Fruit fly (Drosophila melanogaster): ENCODE data around the gene Adck5.

Gene Adck5

DNA sequence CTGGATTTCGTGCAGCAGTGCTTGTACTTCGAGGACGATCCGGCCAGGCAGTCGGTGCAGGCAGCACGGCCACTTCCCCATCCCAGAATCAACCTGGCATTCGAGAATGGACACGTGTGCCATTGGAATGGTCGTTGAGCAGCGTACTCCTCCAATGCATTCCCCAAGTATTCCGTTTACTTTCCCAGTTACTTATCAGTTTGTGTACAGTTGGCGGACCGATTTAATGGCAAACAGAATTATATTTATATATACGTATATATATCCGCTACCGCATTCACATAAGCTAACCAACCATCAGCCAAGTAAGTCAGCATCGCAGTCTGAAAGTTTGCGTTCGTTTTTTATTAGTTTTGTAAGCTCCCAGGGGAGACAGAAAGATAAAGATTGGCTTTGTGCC, 44.0 kb downstream of the Adck5 start:
- no peak for TF ChIP-seq Sin3A (optimal IDR thresholded peaks at IDR 0.05)
- TF ChIP-seq ttk (optimal IDR thresholded peaks at IDR 0.05): no peak
- TF ChIP-seq h (optimal IDR thresholded peaks at IDR 0.05): no peak
- no peak for TF ChIP-seq psq (optimal IDR thresholded peaks at IDR 0.05)
- no peak for TF ChIP-seq Myc (optimal IDR thresholded peaks at IDR 0.05)
- no peak for TF ChIP-seq insv (optimal IDR thresholded peaks at IDR 0.05)

DNA sequence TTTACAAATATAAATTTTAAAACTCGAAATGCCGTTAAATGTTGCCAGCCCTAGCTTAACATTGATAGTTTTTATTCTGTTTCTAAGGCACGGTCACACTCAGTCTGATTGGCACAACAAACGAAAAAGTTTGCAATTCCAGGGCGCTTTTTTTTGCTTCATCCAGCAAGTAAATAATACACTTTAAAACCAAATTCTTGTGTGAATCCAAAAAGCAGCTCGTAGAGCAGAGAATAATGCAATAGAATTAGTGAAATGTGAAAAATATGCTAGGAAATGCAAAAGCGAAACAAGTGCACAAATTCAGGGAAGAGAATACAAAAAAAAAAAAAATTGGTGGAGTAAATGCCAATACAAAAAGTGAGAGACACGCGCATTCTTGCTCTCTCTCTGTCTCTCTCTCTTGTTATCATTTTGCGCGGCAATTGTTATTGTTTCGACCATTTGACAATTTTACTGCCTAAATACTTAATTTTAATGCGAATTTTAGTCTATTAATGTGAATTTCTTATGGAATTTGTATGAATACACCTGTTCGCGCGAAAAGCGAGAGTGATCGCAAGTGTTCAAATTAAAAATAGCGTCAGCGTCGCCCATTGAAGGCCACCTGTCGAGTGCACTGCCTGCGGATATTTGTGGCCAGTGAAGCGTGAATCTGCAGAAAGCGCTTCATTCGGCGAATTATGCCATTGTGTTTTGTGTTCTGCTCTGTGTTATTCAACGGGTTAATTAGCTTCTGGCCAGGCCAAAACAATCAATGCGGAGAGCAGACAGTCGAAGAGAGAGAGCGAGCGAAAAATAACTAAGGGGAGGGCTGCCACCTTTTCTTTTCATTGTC, 45.0 kb downstream of the Adck5 start, which contains the start of gene CG42671:
TSS of gene CG42671 (plus strand) at position 100 of the 838 bp plus-strand sequence.
- no peak for TF ChIP-seq h (optimal IDR thresholded peaks at IDR 0.05)
- TF ChIP-seq Sin3A (optimal IDR thresholded peaks at IDR 0.05): no peak
- TF ChIP-seq ttk (optimal IDR thresholded peaks at IDR 0.05): no peak
- no peak for TF ChIP-seq insv (optimal IDR thresholded peaks at IDR 0.05)
- TF ChIP-seq Myc (optimal IDR thresholded peaks at IDR 0.05): no peak
- TF ChIP-seq psq (optimal IDR thresholded peaks at IDR 0.05): no peak

DNA sequence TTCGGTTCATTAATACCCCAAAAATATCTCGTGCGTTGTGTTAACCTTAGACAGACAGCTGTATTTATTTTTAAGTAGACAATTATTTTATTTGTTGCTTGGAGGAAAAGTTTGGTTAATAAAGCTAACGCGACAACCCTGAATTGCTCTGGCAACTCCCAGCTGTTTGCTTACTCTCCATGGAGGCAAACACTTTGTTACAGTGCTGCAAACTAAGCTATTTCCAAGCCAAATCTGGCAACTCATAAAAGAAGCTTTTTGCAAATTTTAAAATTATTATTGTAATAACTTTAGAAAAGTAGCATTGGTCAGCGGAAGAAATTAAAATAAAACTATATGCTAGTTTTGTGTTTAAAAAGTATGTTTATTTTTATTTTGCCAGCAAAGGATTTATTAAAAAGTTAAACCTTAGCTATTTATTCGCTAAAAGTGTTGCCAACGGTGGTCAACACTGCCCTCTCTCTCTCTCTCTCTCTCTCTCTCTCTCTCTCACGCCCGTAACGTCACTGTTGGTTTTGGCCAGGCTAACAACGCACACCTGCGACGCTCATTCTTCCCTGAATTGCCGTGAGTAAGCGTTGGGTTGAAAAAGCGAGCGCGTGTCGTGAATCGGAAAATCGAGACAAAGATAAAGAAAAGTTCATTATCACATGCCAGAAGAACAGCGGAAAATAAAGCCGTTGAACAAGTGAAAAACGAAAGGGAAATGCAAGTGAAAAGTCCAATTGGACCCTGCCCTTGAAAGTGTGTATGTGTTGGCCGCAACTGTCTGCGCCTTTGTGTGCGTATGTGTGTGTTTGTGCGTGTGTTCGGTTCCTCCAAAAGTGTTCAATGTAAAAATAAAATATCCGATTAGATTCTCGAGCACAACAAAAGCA, 45.9 kb downstream of the Adck5 start:
- TF ChIP-seq Sin3A (optimal IDR thresholded peaks at IDR 0.05): no peak
- no peak for TF ChIP-seq ttk (optimal IDR thresholded peaks at IDR 0.05)
- TF ChIP-seq h (optimal IDR thresholded peaks at IDR 0.05): no peak
- no peak for TF ChIP-seq psq (optimal IDR thresholded peaks at IDR 0.05)
- no peak for TF ChIP-seq insv (optimal IDR thresholded peaks at IDR 0.05)
- TF ChIP-seq Myc (optimal IDR thresholded peaks at IDR 0.05): no peak

DNA sequence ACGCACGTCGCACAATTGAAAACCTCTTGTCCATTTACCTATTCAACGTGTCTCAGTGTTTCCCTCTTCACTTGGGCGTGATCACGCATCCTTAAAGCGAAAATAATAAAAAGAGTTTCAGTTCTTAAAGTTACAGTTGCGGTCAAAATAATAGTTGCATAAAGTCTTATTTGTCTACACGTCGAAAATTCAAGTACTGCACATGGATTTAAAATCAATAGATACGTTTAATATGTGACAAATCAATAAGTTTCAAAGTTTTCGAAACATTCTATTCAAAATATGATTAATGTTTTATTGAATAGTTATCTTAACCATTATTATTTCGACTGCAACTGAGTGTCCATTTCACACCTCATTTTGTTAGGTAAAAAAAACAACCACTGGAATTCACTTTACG, 46.6 kb downstream of the Adck5 start:
- TF ChIP-seq psq (optimal IDR thresholded peaks at IDR 0.05) (no peak), h (optimal IDR thresholded peaks at IDR 0.05) (no peak), insv (optimal IDR thresholded peaks at IDR 0.05) (no peak)

DNA sequence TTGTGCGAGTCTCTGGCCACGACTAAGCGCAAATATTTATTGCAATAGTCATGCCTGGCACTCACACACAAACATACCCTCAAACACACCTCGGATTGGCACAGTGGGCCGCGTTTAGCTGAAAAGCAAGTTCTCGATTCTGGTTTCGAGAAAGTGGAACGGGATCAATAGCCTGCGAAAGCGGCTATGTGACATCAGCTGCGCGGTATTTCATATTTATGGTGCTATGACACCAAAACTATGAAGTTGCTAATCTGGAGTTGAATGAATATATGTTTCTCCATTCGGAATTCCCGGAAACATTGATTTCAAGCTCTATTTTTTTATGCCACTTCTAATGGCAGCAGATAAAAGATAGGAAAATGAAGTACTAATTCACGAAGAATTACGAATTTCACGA, 48.3 kb downstream of the Adck5 start:
- TF ChIP-seq psq (optimal IDR thresholded peaks at IDR 0.05) (no peak), insv (optimal IDR thresholded peaks at IDR 0.05) (no peak), h (optimal IDR thresholded peaks at IDR 0.05) (no peak), Sin3A (optimal IDR thresholded peaks at IDR 0.05) (no peak), Myc (optimal IDR thresholded peaks at IDR 0.05) (no peak), ttk (optimal IDR thresholded peaks at IDR 0.05) (no peak)

DNA sequence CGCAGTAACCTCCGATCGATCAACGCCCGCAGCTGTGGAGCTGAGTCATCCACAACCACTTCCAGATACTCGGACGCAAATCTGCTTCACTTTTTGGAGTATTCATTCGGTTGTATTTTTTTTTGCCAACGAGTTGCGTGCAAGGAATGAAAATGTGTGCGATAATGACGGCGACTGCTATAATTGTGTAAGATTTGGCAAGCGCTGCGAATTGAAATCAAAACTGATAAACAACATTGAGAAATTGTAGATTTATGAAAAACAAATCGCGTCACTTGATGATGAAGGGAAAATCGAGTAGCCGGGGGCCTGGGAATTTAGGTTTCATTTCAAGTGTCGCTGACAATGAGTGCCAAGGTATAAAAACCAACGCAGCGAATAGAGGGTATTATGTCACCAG, 49.3 kb downstream of the Adck5 start:
- no peak for TF ChIP-seq insv (optimal IDR thresholded peaks at IDR 0.05)
- TF ChIP-seq Sin3A (optimal IDR thresholded peaks at IDR 0.05): no peak

Measured in Kc167 (cell line).